Worm (Caenorhabditis elegans) whole organism, young adult: Measurements from ENCODE around the gene srh-275.
"Not testable (repeated sequence)": the region's sequence is repeated elsewhere in the genome, so short reads cannot be mapped to it uniquely, and the experiment has no call there.

ENCODE experiments used
- B0019.2 ChIP-seq: fragments of 200-800 bp; sonication (Bioruptor generic); conservative IDR thresholded peaks from 2 replicates; pipeline ENCODE4 v1.3.6; 2022; ENCODE audit warnings: missing genetic modification reagents, missing genetic modification characterization, missing compliant biosample characterization
- F23B12.7 ChIP-seq: sonication (generic microtip); optimal IDR thresholded peaks from 2 replicates; lab custom pipeline; 2017; ENCODE audit warnings: missing genetic modification characterization, mild to moderate bottlenecking, missing compliant biosample characterization, antibody characterized with exemption, moderate library complexity; ENCODE audit not compliant: insufficient read depth
- F37B4.10 ChIP-seq: fragments of 200-800 bp; sonication (Bioruptor generic); IDR thresholded peaks from 2 replicates; pipeline ENCODE4 v1.3.6; 2022; ENCODE audit warnings: missing genetic modification characterization, missing compliant biosample characterization
- F52B5.7 ChIP-seq: sonication (generic microtip); optimal IDR thresholded peaks from 2 replicates; lab custom pipeline; 2016; ENCODE audit warnings: mild to moderate bottlenecking, missing genetic modification characterization, missing compliant biosample characterization
- F57A8.1 ChIP-seq: fragments of 200-800 bp; sonication (Bioruptor generic); optimal IDR thresholded peaks from 2 replicates; lab custom pipeline; 2018; ENCODE audit warnings: mild to moderate bottlenecking, missing genetic modification characterization, moderate library complexity, missing compliant biosample characterization
- T26A5.8 ChIP-seq: sonication (generic microtip); optimal IDR thresholded peaks from 2 replicates; lab custom pipeline; 2016; ENCODE audit warnings: missing genetic modification characterization, missing compliant biosample characterization
- Y56A3A.18 ChIP-seq: fragments of 200-800 bp; sonication (Bioruptor generic); IDR thresholded peaks from 2 replicates; pipeline ENCODE4 v1.3.6; 2022; ENCODE audit warnings: missing genetic modification reagents, missing genetic modification characterization, missing compliant biosample characterization
- Y79H2A.3 ChIP-seq: fragments of 200-800 bp; sonication (Bioruptor generic); conservative IDR thresholded peaks from 2 replicates; pipeline ENCODE4 v1.3.6; 2022; ENCODE audit warnings: missing genetic modification reagents, missing genetic modification characterization, missing compliant biosample characterization
- Y95B8A.8 ChIP-seq: fragments of 200-800 bp; sonication (Bioruptor generic); IDR thresholded peaks from 2 replicates; pipeline ENCODE4 v1.3.6; 2022; ENCODE audit warnings: missing genetic modification reagents, missing genetic modification characterization, missing compliant biosample characterization
- ZK185.1 ChIP-seq: sonication (generic microtip); optimal IDR thresholded peaks from 2 replicates; lab custom pipeline; 2016; ENCODE audit warnings: mild to moderate bottlenecking, missing genetic modification characterization, missing compliant biosample characterization; ENCODE audit not compliant: poor library complexity, severe bottlenecking
- die-1 ChIP-seq: sonication (generic microtip); optimal IDR thresholded peaks from 2 replicates; lab custom pipeline; 2016; ENCODE audit warnings: missing genotype, mild to moderate bottlenecking, missing genetic modification characterization, missing compliant biosample characterization
- egl-44 ChIP-seq: fragments of 200-800 bp; sonication (Bioruptor generic); IDR thresholded peaks from 2 replicates; pipeline ENCODE4 v1.3.6; 2022; ENCODE audit warnings: missing genetic modification reagents, missing genetic modification characterization, missing compliant biosample characterization
- ets-4 ChIP-seq: fragments of 200-800 bp; sonication (Bioruptor generic); optimal IDR thresholded peaks from 2 replicates; lab custom pipeline; 2018; ENCODE audit warnings: mild to moderate bottlenecking, missing genetic modification characterization, missing compliant biosample characterization
- gei-17 ChIP-seq: fragments of 200-800 bp; sonication (Bioruptor generic); optimal IDR thresholded peaks from 2 replicates; lab custom pipeline; 2018; ENCODE audit warnings: mild to moderate bottlenecking, missing genetic modification characterization, missing compliant biosample characterization
- lin-26 ChIP-seq: fragments of 200-800 bp; sonication (Bioruptor generic); IDR thresholded peaks from 2 replicates; pipeline ENCODE4 v1.3.6; 2022; ENCODE audit warnings: missing genetic modification reagents, missing genetic modification characterization, missing compliant biosample characterization
- lir-1 ChIP-seq: fragments of 200-800 bp; sonication (Bioruptor generic); conservative IDR thresholded peaks from 2 replicates; pipeline ENCODE4 v1.3.6; 2022; ENCODE audit warnings: missing genetic modification reagents, missing genetic modification characterization, missing compliant biosample characterization
- madf-10 ChIP-seq: sonication (generic microtip); optimal IDR thresholded peaks from 2 replicates; lab custom pipeline; 2016; ENCODE audit warnings: mild to moderate bottlenecking, missing genetic modification characterization, missing compliant biosample characterization
- mcd-1 ChIP-seq: fragments of 200-800 bp; sonication (Bioruptor generic); IDR thresholded peaks from 2 replicates; pipeline ENCODE4 v1.3.6; 2022; ENCODE audit warnings: missing genetic modification reagents, missing genetic modification characterization, missing compliant biosample characterization
- mel-28 ChIP-seq: sonication (generic microtip); optimal IDR thresholded peaks from 2 replicates; lab custom pipeline; 2016; ENCODE audit warnings: borderline replicate concordance, mild to moderate bottlenecking, missing genetic modification characterization, missing compliant biosample characterization
- mes-4 ChIP-seq: sonication (generic microtip); optimal IDR thresholded peaks from 2 replicates; lab custom pipeline; 2016; ENCODE audit warnings: missing genotype, missing genetic modification characterization, missing compliant biosample characterization
- mxl-1 ChIP-seq: sonication (generic microtip); optimal IDR thresholded peaks from 2 replicates; lab custom pipeline; 2016; ENCODE audit warnings: missing genetic modification characterization, missing compliant biosample characterization
- repo-1 ChIP-seq: sonication (generic microtip); optimal IDR thresholded peaks from 2 replicates; lab custom pipeline; 2017; ENCODE audit warnings: mild to moderate bottlenecking, missing genetic modification characterization, missing compliant biosample characterization
- snpc-1.3 ChIP-seq: sonication (generic microtip); optimal IDR thresholded peaks from 2 replicates; lab custom pipeline; 2017; ENCODE audit warnings: missing genetic modification characterization, mild to moderate bottlenecking, missing compliant biosample characterization, antibody characterized with exemption, moderate library complexity, missing genotype, missing genetic modification reagents; ENCODE audit not compliant: insufficient read depth
- snpc-3.4 ChIP-seq: sonication (generic microtip); optimal IDR thresholded peaks from 2 replicates; lab custom pipeline; 2017; ENCODE audit warnings: missing genetic modification characterization, mild to moderate bottlenecking, missing compliant biosample characterization, antibody characterized with exemption, moderate library complexity, missing genotype, missing genetic modification reagents
- sptf-2 ChIP-seq: fragments of 200-800 bp; sonication (Bioruptor generic); optimal IDR thresholded peaks from 2 replicates; lab custom pipeline; 2018; ENCODE audit warnings: mild to moderate bottlenecking, missing genetic modification characterization, missing compliant biosample characterization
- zim-3 ChIP-seq: sonication (generic microtip); optimal IDR thresholded peaks from 2 replicates; lab custom pipeline; 2017; ENCODE audit warnings: mild to moderate bottlenecking, missing genetic modification characterization, moderate library complexity, missing compliant biosample characterization
- ztf-18 ChIP-seq: sonication (generic microtip); optimal IDR thresholded peaks from 2 replicates; lab custom pipeline; 2016; ENCODE audit warnings: missing genotype, mild to moderate bottlenecking, missing genetic modification characterization, missing compliant biosample characterization
- ztf-22 ChIP-seq: fragments of 200-800 bp; sonication (Bioruptor generic); optimal IDR thresholded peaks from 2 replicates; lab custom pipeline; 2018; ENCODE audit warnings: mild to moderate bottlenecking, missing genetic modification characterization, moderate library complexity, missing compliant biosample characterization
- ztf-26 ChIP-seq: sonication (generic microtip); optimal IDR thresholded peaks from 2 replicates; lab custom pipeline; 2017; ENCODE audit warnings: missing genetic modification characterization, missing compliant biosample characterization
- ztf-28 ChIP-seq: fragments of 200-800 bp; sonication (Bioruptor generic); IDR thresholded peaks from 2 replicates; pipeline ENCODE4 v1.3.6; 2022; ENCODE audit warnings: missing genetic modification reagents, missing genetic modification characterization, missing compliant biosample characterization
- ztf-6 ChIP-seq: fragments of 200-800 bp; sonication (Bioruptor generic); IDR thresholded peaks from 2 replicates; pipeline ENCODE4 v1.3.6; 2022; ENCODE audit warnings: missing genetic modification reagents, missing genetic modification characterization, missing compliant biosample characterization

Gene srh-275

DNA sequence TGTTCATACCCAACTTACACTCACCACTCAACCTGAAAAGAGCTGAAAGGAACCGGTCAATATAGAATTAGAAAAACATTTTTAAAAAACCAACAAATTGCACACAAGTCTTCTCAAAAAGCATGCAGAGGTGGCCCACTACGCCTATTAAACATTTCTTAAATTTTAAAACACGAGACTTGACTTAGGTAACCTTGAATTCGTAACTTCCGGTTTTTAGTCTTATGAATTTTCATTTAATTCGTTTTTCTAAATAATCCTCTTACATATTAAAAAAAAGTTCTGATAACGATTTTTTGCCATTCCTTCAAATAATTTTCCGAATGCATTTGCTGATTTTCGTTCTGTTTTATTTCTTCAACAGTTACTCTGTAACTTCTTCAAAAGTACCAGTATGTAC is 24.7 kb upstream of the srh-275 start, which contains the start of gene clec-7:
clec-7 (plus strand) TSS at position 301 of the 400 bp plus-strand sequence.
- no peak for TF ChIP-seq F57A8.1 (GFP tag; lab: Kevin White, UChicago)
- no peak for TF ChIP-seq Y56A3A.18 (GFP tag; lab: Robert Waterston, UW)

DNA sequence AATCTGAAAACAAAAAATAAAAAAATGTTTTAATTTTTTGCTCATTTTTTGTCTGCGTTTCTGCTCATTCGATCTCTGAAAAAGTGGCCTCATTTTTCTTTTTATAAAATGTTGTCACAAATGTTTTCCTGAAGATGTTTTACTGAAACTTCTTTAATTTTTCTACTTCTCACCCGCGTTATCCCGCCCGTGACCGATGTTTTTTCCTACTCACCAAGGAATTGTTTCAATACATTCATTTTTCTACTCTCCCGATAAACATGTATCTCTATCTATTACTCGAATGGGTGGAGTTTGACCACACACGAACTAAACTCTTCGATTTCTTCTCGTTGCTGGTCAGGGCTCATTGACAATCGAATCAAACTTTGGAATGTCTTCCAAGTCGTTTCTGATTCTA is 21.9 kb upstream of the srh-275 start, which contains the start of gene F10G2.2:
F10G2.2 (plus strand) TSS at position 301 of the 400 bp plus-strand sequence.
- TF ChIP-seq Y95B8A.8 (GFP tag; lab: Robert Waterston, UW) (no peak), mcd-1 (GFP tag; lab: Robert Waterston, UW) (no peak), ztf-18 (tag; lab: Kevin White, UChicago) (no peak)

DNA sequence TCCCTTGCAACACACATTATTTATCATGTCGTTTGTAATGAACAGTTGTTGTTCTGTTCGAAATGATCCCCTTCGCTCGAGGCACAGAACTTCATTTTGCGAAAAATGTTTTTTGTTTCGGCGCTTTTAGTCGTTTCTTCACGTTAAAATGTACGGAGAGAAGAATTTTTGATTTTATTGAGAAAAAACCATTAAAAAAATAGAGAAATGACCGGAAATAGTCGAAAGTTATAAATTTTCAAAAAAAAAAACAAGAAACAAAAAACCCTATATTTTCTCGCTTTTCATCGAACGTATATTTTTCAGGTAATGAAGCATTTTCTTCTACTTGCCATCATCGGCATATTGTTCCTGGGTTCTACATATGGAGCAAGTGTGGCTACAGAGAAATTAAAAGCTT is 20.6 kb upstream of the srh-275 start, which contains the start of gene F10G2.1:
F10G2.1 (plus strand) TSS at position 301 of the 400 bp plus-strand sequence.
- TF ChIP-seq B0019.2 (GFP tag; lab: Robert Waterston, UW) (no peak), ztf-28 (GFP tag; lab: Robert Waterston, UW) (no peak)

DNA sequence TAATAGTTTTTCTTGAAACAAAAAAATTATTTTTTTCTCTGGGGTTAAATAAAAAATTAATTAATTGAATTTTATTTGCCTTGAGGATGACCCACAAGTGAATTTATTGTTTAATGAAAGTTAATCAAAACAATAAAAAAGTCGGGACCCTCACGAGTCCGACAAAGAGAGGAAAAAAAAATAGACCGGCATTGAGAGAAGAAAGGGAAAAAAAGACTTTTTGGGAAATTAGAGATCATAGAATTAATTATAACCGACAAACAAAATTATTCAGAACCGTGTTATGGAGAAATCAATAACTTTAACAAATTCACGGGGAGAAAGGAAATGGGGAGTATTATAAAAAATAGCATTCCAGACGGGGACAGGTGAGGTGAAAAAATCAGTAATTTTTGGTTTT is 15.6 kb upstream of the srh-275 start, which contains the start of gene F10G2.7:
F10G2.7 (minus strand) TSS at position 101 of the 400 bp plus-strand sequence.
- TF ChIP-seq lir-1 (GFP tag; lab: Robert Waterston, UW); F37B4.10 (GFP tag; lab: Robert Waterston, UW); F52B5.7 (tag; lab: Kevin White, UChicago): not testable (repeated sequence)

DNA sequence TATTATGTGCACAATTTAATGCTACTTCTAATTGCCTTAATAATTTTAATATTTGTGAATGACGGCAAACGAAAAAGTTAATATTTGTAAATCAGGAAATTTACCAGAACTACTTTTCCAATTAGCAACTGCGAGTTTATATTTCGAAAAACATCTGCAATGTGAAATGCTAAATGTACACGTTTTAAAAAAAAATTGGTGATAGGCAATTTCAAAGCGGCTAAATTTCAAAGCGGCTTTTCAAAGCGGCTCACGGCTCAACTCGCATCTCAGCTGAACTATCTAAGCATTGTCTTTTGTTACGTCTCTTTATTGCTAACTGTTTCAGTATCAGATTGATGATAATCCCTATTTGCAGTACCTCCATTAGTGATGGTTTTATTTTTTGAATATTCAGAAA is 13.0 kb upstream of the srh-275 start, which contains the start of gene srh-187:
srh-187 (minus strand) TSS at position 101 of the 400 bp plus-strand sequence.
- TF ChIP-seq repo-1 (tag; lab: Kevin White, UChicago) (no peak), ztf-22 (GFP tag; lab: Kevin White, UChicago) (no peak), mel-28 (tag; lab: Kevin White, UChicago) (no peak), F37B4.10 (GFP tag; lab: Robert Waterston, UW) (no peak), ztf-6 (GFP tag; lab: Robert Waterston, UW) (no peak), zim-3 (tag; lab: Kevin White, UChicago) (no peak), die-1 (tag; lab: Kevin White, UChicago) (no peak), snpc-3.4 (no peak), mes-4 (tag; lab: Kevin White, UChicago) (no peak), F23B12.7 (tag; lab: Kevin White, UChicago) (no peak), lin-26 (GFP tag; lab: Robert Waterston, UW) (no peak), B0019.2 (GFP tag; lab: Robert Waterston, UW) (no peak), mxl-1 (tag; lab: Kevin White, UChicago) (no peak)

DNA sequence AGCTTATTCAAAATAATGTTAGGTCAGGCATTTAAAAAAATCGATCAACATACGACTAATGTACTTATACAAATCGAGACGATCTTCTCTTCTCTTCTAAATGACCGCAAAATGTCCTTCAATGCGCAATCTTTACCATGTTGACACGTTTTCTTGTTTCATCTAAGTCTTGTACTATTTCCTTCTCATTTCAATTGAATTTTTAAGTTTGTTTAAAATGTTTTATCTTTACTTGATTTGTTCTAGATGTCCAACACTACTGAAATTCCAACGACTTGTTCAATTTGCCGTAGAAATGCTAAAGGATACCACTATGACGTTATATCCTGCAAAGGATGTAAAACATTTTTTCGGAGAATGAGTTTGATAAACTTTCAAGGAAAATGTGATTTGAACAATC is 10.9 kb upstream of the srh-275 start, which contains the start of the genes nhr-263 and nhr-148:
nhr-263 (minus strand) TSS at position 101 of the 400 bp plus-strand sequence.
nhr-148 (plus strand) TSS at position 215 of the 400 bp plus-strand sequence.
- TF ChIP-seq ets-4 (GFP tag; lab: Kevin White, UChicago) (no peak), gei-17 (GFP tag; lab: Kevin White, UChicago) (no peak), snpc-1.3 (no peak), T26A5.8 (tag; lab: Kevin White, UChicago) (no peak), sptf-2 (GFP tag; lab: Kevin White, UChicago) (no peak), Y79H2A.3 (no peak), ztf-26 (no peak), madf-10 (tag; lab: Kevin White, UChicago) (no peak), ZK185.1 (tag; lab: Kevin White, UChicago) (no peak), mel-28 (tag; lab: Kevin White, UChicago) (no peak), ztf-28 (GFP tag; lab: Robert Waterston, UW) (no peak), egl-44 (GFP tag; lab: Robert Waterston, UW) (no peak)
